Fruit fly (Drosophila melanogaster): ENCODE data around the gene CG42661.

The CG42661 gene

dm6 chr3L:7434715-7435653 is 30.3 kb upstream of the CG42661 start, which contains the start of gene Rac2 (continued):
- no peak for TF ChIP-seq maf-S (GFP tag; optimal IDR thresholded peaks at IDR 0.05)
- no peak for TF ChIP-seq Mes4 (GFP tag; optimal IDR thresholded peaks at IDR 0.05)
- no peak for TF ChIP-seq ro (GFP tag; IDR thresholded peaks at IDR 0.05)
- TF ChIP-seq CG30431 (GFP tag; optimal IDR thresholded peaks at IDR 0.05), result no peak
- TF ChIP-seq CG2712 (tag; optimal IDR thresholded peaks at IDR 0.05), result peak; percentile 23
- no peak for TF ChIP-seq CG6654 (GFP tag; optimal IDR thresholded peaks at IDR 0.05)
- no peak for TF ChIP-seq E2f1 (GFP tag; IDR thresholded peaks at IDR 0.05)
- TF ChIP-seq dmrt99B (tag; optimal IDR thresholded peaks at IDR 0.05), result peak; percentile 5
- peak; percentile 30 for TF ChIP-seq CG12155 (GFP tag; optimal IDR thresholded peaks at IDR 0.05)
- TF ChIP-seq CG8359 (GFP tag; optimal IDR thresholded peaks at IDR 0.05; ENCODE audit: borderline replicate concordance), result peak; percentile 22
- TF ChIP-seq amos (GFP tag; IDR thresholded peaks at IDR 0.05; ENCODE audit: partially characterized antibody), result no peak
- peak; percentile 86; the same call in 2 of the 4 replicates for TF ChIP-seq chinmo (GFP tag; IDR thresholded peaks at IDR 0.05; ENCODE audit: partially characterized antibody)
- 0 out of 2 replicates have a peak, but pooled peaks have one; percentile 10 for TF ChIP-seq CG17328 (GFP tag; IDR thresholded peaks at IDR 0.05)
- TF ChIP-seq CG17802 (tag; optimal IDR thresholded peaks at IDR 0.05), result no peak
- TF ChIP-seq ac (GFP tag; optimal IDR thresholded peaks at IDR 0.05), result no peak
- peak; percentile 13 for TF ChIP-seq NfI (GFP tag; optimal IDR thresholded peaks at IDR 0.05)
- no peak for TF ChIP-seq nau (GFP tag; optimal IDR thresholded peaks at IDR 0.05)
- TF ChIP-seq CG10431 (GFP tag; optimal IDR thresholded peaks at IDR 0.05), result no peak
- TF ChIP-seq CG18619 (GFP tag; optimal IDR thresholded peaks at IDR 0.05), result no peak
- peak; percentile 75 for TF ChIP-seq CG7987 (GFP tag; optimal IDR thresholded peaks at IDR 0.05)
- TF ChIP-seq ash1 (GFP tag; optimal IDR thresholded peaks at IDR 0.05), result no peak
- no peak for TF ChIP-seq Sox102F (GFP tag; optimal IDR thresholded peaks at IDR 0.05)
- peak; percentile 48; the same call in 1 of the 2 replicates for TF ChIP-seq crol (GFP tag; IDR thresholded peaks at IDR 0.05)
- no peak for TF ChIP-seq CG13424 (tag; optimal IDR thresholded peaks at IDR 0.05)
- TF ChIP-seq MBD-R2 (GFP tag; IDR thresholded peaks at IDR 0.05), result 0 out of 2 replicates have a peak, but pooled peaks have one; percentile 21
- no peak for TF ChIP-seq nmo (GFP tag; optimal IDR thresholded peaks at IDR 0.05)
- TF ChIP-seq CG1647 (GFP tag; optimal IDR thresholded peaks at IDR 0.05), result no peak
- TF ChIP-seq tgo (GFP tag; IDR thresholded peaks at IDR 0.05), result no peak
- no peak for TF ChIP-seq jing (GFP tag; optimal IDR thresholded peaks at IDR 0.05)
- TF ChIP-seq CG8944 (GFP tag; optimal IDR thresholded peaks at IDR 0.05), result no peak
- TF ChIP-seq CG4617 (GFP tag; optimal IDR thresholded peaks at IDR 0.05; ENCODE audit: borderline replicate concordance), result no peak
- TF ChIP-seq CG16815 (GFP tag; optimal IDR thresholded peaks at IDR 0.05), result no peak
- no peak for TF ChIP-seq cato (GFP tag; optimal IDR thresholded peaks at IDR 0.05; ENCODE audit: borderline replicate concordance)
- TF ChIP-seq wdn (GFP tag; IDR thresholded peaks at IDR 0.05), result peak; percentile 57; the same call in 1 of the 2 replicates
- peak; percentile 40; the same call in 1 of the 2 replicates for TF ChIP-seq Xrp1 (GFP tag; IDR thresholded peaks at IDR 0.05)
- no peak for TF ChIP-seq CG4424 (GFP tag; optimal IDR thresholded peaks at IDR 0.05)
- TF ChIP-seq Bteb2 (GFP tag; optimal IDR thresholded peaks at IDR 0.05), result peak; percentile 36
- TF ChIP-seq CG14667 (GFP tag; IDR thresholded peaks at IDR 0.05), result no peak
- TF ChIP-seq repo (GFP tag; optimal IDR thresholded peaks at IDR 0.05), result no peak
- no peak for TF ChIP-seq CG8089 (GFP tag; optimal IDR thresholded peaks at IDR 0.05)
- no peak for TF ChIP-seq Hr39 (optimal IDR thresholded peaks at IDR 0.05)
- no peak for TF ChIP-seq gcm2 (GFP tag; optimal IDR thresholded peaks at IDR 0.05)
- no peak for TF ChIP-seq CG30020 (tag; optimal IDR thresholded peaks at IDR 0.05)
- 0 out of 3 replicates have a peak, but pooled peaks have one; percentile 22 for TF ChIP-seq CG2889 (GFP tag; IDR thresholded peaks at IDR 0.05)
- peak; percentile 51; the same call in 1 of the 3 replicates for TF ChIP-seq otp (GFP tag; IDR thresholded peaks at IDR 0.05)
- TF ChIP-seq CG1603 (tag; optimal IDR thresholded peaks at IDR 0.05), result peak; percentile 1
- peak; percentile 2 for TF ChIP-seq gem (tag; optimal IDR thresholded peaks at IDR 0.05)
- no peak; the same call in 1 of the 2 replicates for TF ChIP-seq sens-2 (GFP tag; IDR thresholded peaks at IDR 0.05)
- no peak for TF ChIP-seq jigr1 (GFP tag; IDR thresholded peaks at IDR 0.05)

Data from whole organism, embryonic.